Worm (Caenorhabditis elegans) whole organism, L4 larva: Measurements from ENCODE around the gene ugt-50.

Experiments used
- D1046.2 ChIP-seq: fragments of 200-800 bp; sonication (Bioruptor generic); IDR thresholded peaks from 2 replicates; pipeline ENCODE4 v1.3.6; 2022; ENCODE audit warnings: missing genetic modification characterization, missing compliant biosample characterization
- F10B5.3 ChIP-seq: sonication (generic microtip); optimal IDR thresholded peaks from 2 replicates; lab custom pipeline; 2016; ENCODE audit warnings: mild to moderate bottlenecking, missing genetic modification characterization, missing compliant biosample characterization
- Y48G9A.11 ChIP-seq: fragments of 200-800 bp; sonication (Bioruptor generic); IDR thresholded peaks from 2 replicates; pipeline ENCODE4 v1.3.6; 2022; ENCODE audit warnings: missing genetic modification reagents, missing genetic modification characterization, missing compliant biosample characterization
- Y75B8A.6 ChIP-seq: fragments of 200-800 bp; sonication (Bioruptor generic); IDR thresholded peaks from 2 replicates; pipeline ENCODE4 v1.3.6; 2022; ENCODE audit warnings: missing genetic modification reagents, missing genetic modification characterization, missing compliant biosample characterization
- ZK337.2 ChIP-seq: fragments of 200-800 bp; sonication (Bioruptor generic); IDR thresholded peaks from 2 replicates; pipeline ENCODE4 v1.3.6; 2022; ENCODE audit warnings: missing genetic modification reagents, missing genetic modification characterization, missing compliant biosample characterization
- ZK546.5 ChIP-seq, 2 experiments: sonication (generic microtip); optimal IDR thresholded peaks; 2 replicates each; lab custom pipeline; 2017; ENCODE audit warnings: missing biosample characterization in 2 of 2, missing genetic modification characterization in 2 of 2
- ama-1 ChIP-seq: fragments of 150-350 bp; optimal IDR thresholded peaks from 2 replicates; lab custom pipeline; 2014; ENCODE audit warnings: inconsistent platforms, mixed read lengths
- arid-1 ChIP-seq: fragments of 200-800 bp; sonication (Bioruptor generic); conservative IDR thresholded peaks from 2 replicates; pipeline ENCODE4 v1.3.6; 2022; ENCODE audit warnings: missing genetic modification reagents, missing genetic modification characterization, missing compliant biosample characterization
- attf-4 ChIP-seq: sonication (generic microtip); optimal IDR thresholded peaks from 3 replicates; lab custom pipeline; 2017; ENCODE audit warnings: missing biosample characterization, missing genetic modification characterization
- ceh-32 ChIP-seq: sonication (generic microtip); optimal IDR thresholded peaks from 2 replicates; lab custom pipeline; 2016; ENCODE audit warnings: mild to moderate bottlenecking, missing genetic modification characterization, missing compliant biosample characterization; ENCODE audit not compliant: poor library complexity
- ceh-62 ChIP-seq: sonication (generic microtip); optimal IDR thresholded peaks from 2 replicates; lab custom pipeline; 2017; ENCODE audit warnings: missing biosample characterization, missing genetic modification characterization
- cey-2 ChIP-seq: sonication (generic microtip); optimal IDR thresholded peaks from 3 replicates; lab custom pipeline; 2017; ENCODE audit warnings: missing genetic modification characterization, mild to moderate bottlenecking, missing compliant biosample characterization, antibody characterized with exemption, borderline replicate concordance; ENCODE audit not compliant: insufficient read depth
- daf-12 ChIP-seq: fragments of 150-350 bp; optimal IDR thresholded peaks from 2 replicates; lab custom pipeline; 2014; ENCODE audit warnings: missing biosample characterization, missing genetic modification reagents, missing genetic modification characterization
- daf-19 ChIP-seq: fragments of 200-800 bp; sonication (Bioruptor generic); conservative IDR thresholded peaks from 2 replicates; pipeline ENCODE4 v1.3.6; 2022; ENCODE audit warnings: missing genetic modification characterization, missing compliant biosample characterization
- daf-8 ChIP-seq: fragments of 200-800 bp; sonication (Bioruptor generic); IDR thresholded peaks from 2 replicates; pipeline ENCODE4 v1.3.6; 2022; ENCODE audit warnings: missing genetic modification characterization, missing compliant biosample characterization
- dmd-6 ChIP-seq: fragments of 200-800 bp; sonication (Bioruptor generic); IDR thresholded peaks from 2 replicates; pipeline ENCODE4 v1.3.6; 2022; ENCODE audit warnings: missing genetic modification reagents, missing genetic modification characterization, missing compliant biosample characterization
- dpl-1 ChIP-seq: fragments of 150-350 bp; optimal IDR thresholded peaks from 2 replicates; lab custom pipeline; 2014; ENCODE audit warnings: missing biosample characterization, missing genetic modification reagents, missing genetic modification characterization
- duxl-1 ChIP-seq: sonication (generic microtip); optimal IDR thresholded peaks from 2 replicates; lab custom pipeline; 2016; ENCODE audit warnings: mild to moderate bottlenecking, missing genetic modification characterization, moderate library complexity, missing compliant biosample characterization; ENCODE audit not compliant: poor library complexity
- egl-27 ChIP-seq: sonication (generic microtip); optimal IDR thresholded peaks from 3 replicates; lab custom pipeline; 2017; ENCODE audit warnings: missing biosample characterization, missing genetic modification reagents, missing genetic modification characterization
- fkh-10 ChIP-seq: fragments of 150-350 bp; optimal IDR thresholded peaks from 2 replicates; lab custom pipeline; 2014; ENCODE audit warnings: missing biosample characterization, missing genetic modification reagents, missing genetic modification characterization
- gei-8 ChIP-seq: fragments of 200-800 bp; sonication (Bioruptor generic); optimal IDR thresholded peaks from 2 replicates; lab custom pipeline; 2018; ENCODE audit warnings: mild to moderate bottlenecking, missing genetic modification characterization, missing compliant biosample characterization
- hlh-30 ChIP-seq: sonication (generic microtip); optimal IDR thresholded peaks from 2 replicates; lab custom pipeline; 2017; ENCODE audit warnings: antibody characterized with exemption, mild to moderate bottlenecking, missing genetic modification characterization, missing compliant biosample characterization; ENCODE audit not compliant: insufficient read depth
- hmg-1.1 ChIP-seq: fragments of 200-800 bp; sonication (Bioruptor generic); IDR thresholded peaks from 2 replicates; pipeline ENCODE4 v1.3.6; 2022; ENCODE audit warnings: missing genetic modification reagents, missing genetic modification characterization, missing compliant biosample characterization
- jun-1 ChIP-seq: fragments of 150-350 bp; optimal IDR thresholded peaks from 2 replicates; lab custom pipeline; 2014; ENCODE audit warnings: missing biosample characterization, missing genetic modification reagents, missing genetic modification characterization
- lim-7 ChIP-seq: fragments of 200-800 bp; sonication (Bioruptor generic); IDR thresholded peaks from 2 replicates; pipeline ENCODE4 v1.3.6; 2022; ENCODE audit warnings: missing genetic modification characterization, missing compliant biosample characterization
- lin-13 ChIP-seq: fragments of 150-350 bp; optimal IDR thresholded peaks from 2 replicates; lab custom pipeline; 2014; ENCODE audit warnings: missing biosample characterization, missing genetic modification reagents, missing genetic modification characterization
- lin-15B ChIP-seq: fragments of 150-350 bp; sonication (generic microtip); optimal IDR thresholded peaks from 3 replicates; lab custom pipeline; 2014; ENCODE audit warnings: missing biosample characterization, missing genetic modification characterization
- madf-9 ChIP-seq: fragments of 200-800 bp; sonication (Bioruptor generic); conservative IDR thresholded peaks from 2 replicates; pipeline ENCODE4 v1.3.6; 2022; ENCODE audit warnings: missing genetic modification reagents, missing genetic modification characterization, missing compliant biosample characterization
- mdl-1 ChIP-seq, 2 experiments: fragments of 150-350 bp in 1 of 2; sonication (generic microtip) in 1 of 2; optimal IDR thresholded peaks; 2 replicates each; lab custom pipeline; 2014 to 2017; ENCODE audit warnings: missing biosample characterization in 2 of 2, missing genetic modification characterization in 2 of 2
- nhr-102 ChIP-seq: sonication (generic microtip); optimal IDR thresholded peaks from 2 replicates; lab custom pipeline; 2016; ENCODE audit warnings: mild to moderate bottlenecking, missing genetic modification characterization, moderate library complexity, missing compliant biosample characterization
- nhr-237 ChIP-seq: sonication (generic microtip); optimal IDR thresholded peaks from 2 replicates; lab custom pipeline; 2017; ENCODE audit warnings: missing biosample characterization, missing genetic modification characterization
- nhr-25 ChIP-seq: sonication (generic microtip); optimal IDR thresholded peaks from 2 replicates; lab custom pipeline; 2017; ENCODE audit warnings: missing genetic modification characterization, mild to moderate bottlenecking, missing compliant biosample characterization, antibody characterized with exemption, moderate library complexity, borderline replicate concordance; ENCODE audit not compliant: insufficient read depth
- nhr-28 ChIP-seq: fragments of 150-350 bp; optimal IDR thresholded peaks from 2 replicates; lab custom pipeline; 2014; ENCODE audit warnings: missing biosample characterization, missing genetic modification characterization
- nhr-48 ChIP-seq: sonication (generic microtip); optimal IDR thresholded peaks from 2 replicates; lab custom pipeline; 2016; ENCODE audit warnings: mild to moderate bottlenecking, missing genetic modification characterization, missing compliant biosample characterization
- pha-4 ChIP-seq, 2 experiments: fragments of 150-350 bp in 1 of 2; fragments of 200-800 bp in 1 of 2; sonication (Bioruptor generic) in 1 of 2; IDR thresholded peaks in 1 of 2; optimal IDR thresholded peaks in 1 of 2; 2 replicates each; pipeline versions ENCODE4 v1.3.6 to Lab custom; 2014 to 2022; ENCODE audit warnings: missing genetic modification characterization in 2 of 2, missing genetic modification reagents in 2 of 2, missing biosample characterization in 1 of 2, missing compliant biosample characterization in 1 of 2
- php-3 ChIP-seq: fragments of 200-800 bp; sonication (Bioruptor generic); IDR thresholded peaks from 2 replicates; pipeline ENCODE4 v1.3.6; 2022; ENCODE audit warnings: missing genetic modification reagents, missing genetic modification characterization, missing compliant biosample characterization
- rbr-2 ChIP-seq: sonication (generic microtip); optimal IDR thresholded peaks from 2 replicates; lab custom pipeline; 2016; ENCODE audit warnings: missing genotype, missing genetic modification characterization, missing compliant biosample characterization
- saeg-2 ChIP-seq: fragments of 200-800 bp; sonication (Bioruptor generic); IDR thresholded peaks from 2 replicates; pipeline ENCODE4 v1.3.6; 2022; ENCODE audit warnings: missing genetic modification reagents, missing genetic modification characterization, missing compliant biosample characterization
- sdz-12 ChIP-seq: fragments of 200-800 bp; sonication (Bioruptor generic); optimal IDR thresholded peaks from 2 replicates; lab custom pipeline; 2018; ENCODE audit warnings: mild to moderate bottlenecking, missing genetic modification characterization, missing compliant biosample characterization
- set-16 ChIP-seq: fragments of 200-800 bp; sonication (Bioruptor generic); IDR thresholded peaks from 2 replicates; pipeline ENCODE4 v1.3.6; 2022; ENCODE audit warnings: missing genetic modification reagents, missing genetic modification characterization, missing compliant biosample characterization
- snpc-1.2 ChIP-seq: fragments of 200-800 bp; sonication (Bioruptor generic); IDR thresholded peaks from 2 replicates; pipeline ENCODE4 v1.3.6; 2022; ENCODE audit warnings: missing genetic modification reagents, missing genetic modification characterization, missing compliant biosample characterization
- snpc-4 ChIP-seq: fragments of 150-350 bp; optimal IDR thresholded peaks from 2 replicates; lab custom pipeline; 2014; ENCODE audit warnings: missing biosample characterization, missing genetic modification characterization
- tag-97 ChIP-seq: fragments of 200-800 bp; sonication (Bioruptor generic); IDR thresholded peaks from 2 replicates; pipeline ENCODE4 v1.3.6; 2022; ENCODE audit warnings: missing genetic modification characterization, missing compliant biosample characterization
- unc-130 ChIP-seq: sonication (generic microtip); optimal IDR thresholded peaks from 2 replicates; lab custom pipeline; 2016; ENCODE audit warnings: missing genetic modification reagents, missing genetic modification characterization, missing compliant biosample characterization
- unc-62 ChIP-seq, 3 experiments: fragments of 150-350 bp in 1 of 3; sonication (generic microtip); optimal IDR thresholded peaks in 2 of 3; peaks in 1 of 3; 1 replicate in 1 of 3; 2 replicates in 2 of 3; lab custom pipeline; 2014 to 2017; ENCODE audit warnings: missing biosample characterization in 3 of 3, missing genetic modification characterization in 3 of 3, missing genetic modification reagents in 3 of 3, missing genotype in 1 of 3
- vab-7 ChIP-seq: fragments of 200-800 bp; sonication (Bioruptor generic); IDR thresholded peaks from 2 replicates; pipeline ENCODE4 v1.3.6; 2022; ENCODE audit warnings: missing genetic modification reagents, missing genetic modification characterization, missing compliant biosample characterization
- zag-1 ChIP-seq: fragments of 150-350 bp; optimal IDR thresholded peaks from 2 replicates; lab custom pipeline; 2014; ENCODE audit warnings: missing biosample characterization, missing genetic modification characterization
- zip-11 ChIP-seq: fragments of 200-800 bp; sonication (Bioruptor generic); IDR thresholded peaks from 2 replicates; pipeline ENCODE4 v1.3.6; 2022; ENCODE audit warnings: missing genetic modification characterization, missing compliant biosample characterization
- ztf-11 ChIP-seq: fragments of 150-350 bp; optimal IDR thresholded peaks from 2 replicates; lab custom pipeline; 2014; ENCODE audit warnings: missing biosample characterization, missing genetic modification characterization

Gene ugt-50

ce11 chrX:12655339-12655875, 36.0 kb upstream of the ugt-50 start (continued):
- no peak for TF ChIP-seq daf-8 (GFP tag; lab: Robert Waterston, UW)
- TF ChIP-seq lim-7 (GFP tag; lab: Robert Waterston, UW) = no peak
- no peak for TF ChIP-seq attf-4 (tag; lab: Kevin White, UChicago)
- TF ChIP-seq fkh-10 = no peak
- TF ChIP-seq rbr-2 = peak; percentile 43
- no peak for TF ChIP-seq lin-15B (tag; lab: Kevin White, UChicago)
- TF ChIP-seq ZK546.5 (tag; optimal IDR thresholded peaks at IDR 0.05; lab: Kevin White, UChicago) = no peak
- no peak for TF ChIP-seq saeg-2
- TF ChIP-seq D1046.2 (GFP tag; lab: Robert Waterston, UW) = 0 out of 2 replicates have a peak, but pooled peaks have one; percentile 8
- TF ChIP-seq hmg-1.1 = peak; percentile 69
- peak; percentile 7; the same call in 1 of the 2 replicates for TF ChIP-seq php-3 (GFP tag; lab: Robert Waterston, UW)
- TF ChIP-seq daf-12 = no peak
- no peak for TF ChIP-seq vab-7 (GFP tag; lab: Robert Waterston, UW)
- no peak for TF ChIP-seq ama-1 (lab: Kevin White, UChicago)
- TF ChIP-seq gei-8 = peak; percentile 23
- TF ChIP-seq unc-62 (GFP tag; optimal IDR thresholded peaks at IDR 0.05 in 1 of 2; lab: Kevin White, UChicago) = no peak
- TF ChIP-seq unc-62 (tag; optimal IDR thresholded peaks at IDR 0.05; lab: Kevin White, UChicago) = no peak
- TF ChIP-seq arid-1 = no peak
- TF ChIP-seq daf-19 = no peak
- TF ChIP-seq set-16 (GFP tag; lab: Robert Waterston, UW) = peak; percentile 94
- TF ChIP-seq jun-1 (tag; lab: Kevin White, UChicago) = no peak
- TF ChIP-seq duxl-1 = no peak
- TF ChIP-seq Y75B8A.6 (GFP tag; lab: Robert Waterston, UW) = no peak
- TF ChIP-seq snpc-1.2 (GFP tag; lab: Robert Waterston, UW) = peak; percentile 12; the same call in 1 of the 2 replicates
- no peak for TF ChIP-seq ceh-62 (tag; lab: Kevin White, UChicago)
- TF ChIP-seq dmd-6 = no peak; the same call in 1 of the 2 replicates
- no peak for TF ChIP-seq ceh-32 (tag; lab: Kevin White, UChicago)
- TF ChIP-seq F10B5.3 (tag; lab: Kevin White, UChicago) = peak; percentile 34
- TF ChIP-seq ztf-11 (tag; lab: Kevin White, UChicago) = no peak
- TF ChIP-seq nhr-28 (tag; lab: Kevin White, UChicago) = no peak
- no peak for TF ChIP-seq ZK337.2 (GFP tag; lab: Robert Waterston, UW)
- TF ChIP-seq cey-2 (tag; lab: Kevin White, UChicago) = no peak
- TF ChIP-seq zip-11 (GFP tag; lab: Robert Waterston, UW) = no peak
- peak; percentile 68 for TF ChIP-seq nhr-102 (tag; lab: Kevin White, UChicago)
- no peak for TF ChIP-seq unc-130
- TF ChIP-seq hlh-30 = peak; percentile 17
- no peak for TF ChIP-seq zag-1
- no peak for TF ChIP-seq tag-97 (GFP tag; lab: Robert Waterston, UW)
- peak; percentile 91 for TF ChIP-seq madf-9 (GFP tag; lab: Robert Waterston, UW)
- TF ChIP-seq lin-13 = no peak
- no peak for TF ChIP-seq egl-27 (tag; lab: Kevin White, UChicago)
- TF ChIP-seq nhr-25 (tag; lab: Kevin White, UChicago) = no peak
- peak in 1 of 2 experiments; percentile 70 for TF ChIP-seq mdl-1 (tag; optimal IDR thresholded peaks at IDR 0.05; lab: Kevin White, UChicago)
- no peak for TF ChIP-seq Y48G9A.11 (GFP tag; lab: Robert Waterston, UW)
- no peak for TF ChIP-seq snpc-4 (tag; lab: Kevin White, UChicago)
- peak; percentile 91 for TF ChIP-seq nhr-48 (tag; lab: Kevin White, UChicago)
- TF ChIP-seq nhr-237 (tag; lab: Kevin White, UChicago) = no peak
- no peak for TF ChIP-seq sdz-12 (GFP tag; lab: Kevin White, UChicago)
- no peak for TF ChIP-seq pha-4 (GFP tag; IDR thresholded peaks at IDR 0.05; lab: Robert Waterston, UW)
- TF ChIP-seq pha-4 (tag; optimal IDR thresholded peaks at IDR 0.05; lab: Kevin White, UChicago) = no peak
- TF ChIP-seq dpl-1 = no peak
